Worm (Caenorhabditis elegans): Measurements from ENCODE around the gene rpl-7A.
A peak's percentile ranks its signal among the peaks of the same experiment; 100 is the strongest.

DNA sequence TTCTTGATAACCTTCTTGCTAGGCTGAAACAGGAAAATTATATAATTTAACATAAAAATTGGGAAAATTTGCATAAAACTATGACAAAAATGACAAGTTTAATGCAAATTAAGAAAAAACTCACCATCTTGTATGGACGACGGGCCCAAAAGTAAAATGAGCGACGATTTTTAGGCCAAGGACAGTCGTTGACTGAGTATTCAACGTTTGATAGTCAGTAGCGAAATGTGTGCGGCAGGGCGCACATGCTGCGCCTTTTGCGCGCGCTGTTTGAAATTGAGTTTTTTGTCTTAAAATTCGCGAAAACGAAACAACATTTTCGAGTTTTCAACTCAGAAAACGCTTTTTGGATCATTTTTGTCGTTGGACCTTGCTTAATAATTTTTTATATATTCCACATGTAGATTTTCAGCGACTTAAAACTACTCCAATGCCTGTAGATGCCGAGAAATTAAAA lies at the start of gene rpl-7A, which contains the start of gene set-21:
- TF ChIP-seq elt-2 (tag; optimal IDR thresholded peaks at IDR 0.05) (peak; percentile 88), lsy-2 (tag; optimal IDR thresholded peaks at IDR 0.05) (peak; percentile 94 to 95), egl-27 (tag; optimal IDR thresholded peaks at IDR 0.05) (peak in 1 of 2 experiments; percentile 49)

Data from whole organism, L1 larva.